Worm (Caenorhabditis elegans) whole organism, L3 larva: ENCODE results near the gene Y61A9LA.10.

Source experiments
- R02D3.7 ChIP-seq: fragments of 150-350 bp; optimal IDR thresholded peaks from 2 replicates; lab custom pipeline; 2014; ENCODE audit warnings: missing biosample characterization, missing genetic modification characterization
- ZK546.5 ChIP-seq: sonication (generic microtip); optimal IDR thresholded peaks from 2 replicates; lab custom pipeline; 2017; ENCODE audit warnings: missing biosample characterization, missing genetic modification characterization
- aly-2 ChIP-seq: fragments of 150-350 bp; optimal IDR thresholded peaks from 2 replicates; lab custom pipeline; 2014; ENCODE audit warnings: missing biosample characterization, missing genetic modification characterization
- ama-1 ChIP-seq: fragments of 150-350 bp; optimal IDR thresholded peaks from 2 replicates; lab custom pipeline; 2018
- ceh-16 ChIP-seq: sonication (generic microtip); optimal IDR thresholded peaks from 2 replicates; lab custom pipeline; 2017; ENCODE audit warnings: missing biosample characterization, missing genetic modification characterization
- ceh-28 ChIP-seq: fragments of 150-350 bp; optimal IDR thresholded peaks from 2 replicates; lab custom pipeline; 2014; ENCODE audit warnings: missing biosample characterization, missing genetic modification reagents, missing genetic modification characterization
- ceh-9 ChIP-seq: sonication (generic microtip); optimal IDR thresholded peaks from 2 replicates; lab custom pipeline; 2018; ENCODE audit warnings: missing biosample characterization, missing genetic modification characterization
- egl-27 ChIP-seq: sonication (generic microtip); optimal IDR thresholded peaks from 4 replicates; lab custom pipeline; 2017; ENCODE audit warnings: missing biosample characterization, missing genetic modification reagents, missing genetic modification characterization
- egl-5 ChIP-seq: fragments of 150-350 bp; optimal IDR thresholded peaks from 2 replicates; lab custom pipeline; 2017; ENCODE audit warnings: missing biosample characterization, missing genetic modification reagents, missing genetic modification characterization, inconsistent platforms
- elt-1 ChIP-seq: fragments of 150-350 bp; optimal IDR thresholded peaks from 2 replicates; lab custom pipeline; 2014; ENCODE audit warnings: missing biosample characterization, missing genetic modification characterization
- elt-2 ChIP-seq: sonication (generic microtip); optimal IDR thresholded peaks from 2 replicates; lab custom pipeline; 2016; ENCODE audit warnings: missing genetic modification reagents, mild to moderate bottlenecking, missing genetic modification characterization, missing compliant biosample characterization
- elt-3 ChIP-seq, 3 experiments: fragments of 150-350 bp in 1 of 3; sonication (generic microtip) in 2 of 3; optimal IDR thresholded peaks; 2 replicates in 2 of 3; 4 replicates in 1 of 3; lab custom pipeline; 2014 to 2017; ENCODE audit warnings: missing biosample characterization in 3 of 3, missing genetic modification characterization in 3 of 3
- fkh-10 ChIP-seq: sonication (generic microtip); optimal IDR thresholded peaks from 2 replicates; lab custom pipeline; 2017; ENCODE audit warnings: missing biosample characterization, missing genetic modification reagents, missing genetic modification characterization
- fkh-2 ChIP-seq: fragments of 150-350 bp; optimal IDR thresholded peaks from 2 replicates; lab custom pipeline; 2014; ENCODE audit warnings: missing biosample characterization, missing genetic modification reagents, missing genetic modification characterization
- fos-1 ChIP-seq: fragments of 150-350 bp; optimal IDR thresholded peaks from 2 replicates; lab custom pipeline; 2014; ENCODE audit warnings: missing biosample characterization, missing genetic modification characterization
- jun-1 ChIP-seq: fragments of 150-350 bp; optimal IDR thresholded peaks from 2 replicates; lab custom pipeline; 2014; ENCODE audit warnings: missing biosample characterization, missing genetic modification reagents, missing genetic modification characterization
- lin-15B ChIP-seq: fragments of 150-350 bp; optimal IDR thresholded peaks from 2 replicates; lab custom pipeline; 2014; ENCODE audit warnings: missing biosample characterization, missing genetic modification characterization
- lin-39 ChIP-seq: fragments of 150-350 bp; optimal IDR thresholded peaks from 2 replicates; lab custom pipeline; 2018; ENCODE audit warnings: missing biosample characterization, missing genetic modification reagents, missing genetic modification characterization
- lsy-12 ChIP-seq: sonication (generic microtip); optimal IDR thresholded peaks from 2 replicates; lab custom pipeline; 2016; ENCODE audit warnings: mild to moderate bottlenecking, missing genetic modification characterization, missing compliant biosample characterization
- mdl-1 ChIP-seq: fragments of 150-350 bp; optimal IDR thresholded peaks from 2 replicates; lab custom pipeline; 2014; ENCODE audit warnings: missing biosample characterization, missing genetic modification characterization
- nfya-1 ChIP-seq: sonication (generic microtip); optimal IDR thresholded peaks from 2 replicates; lab custom pipeline; 2017; ENCODE audit warnings: missing genetic modification characterization, mild to moderate bottlenecking, missing compliant biosample characterization, antibody characterized with exemption, moderate library complexity; ENCODE audit not compliant: insufficient read depth
- nhr-11 ChIP-seq: fragments of 150-350 bp; optimal IDR thresholded peaks from 2 replicates; lab custom pipeline; 2014; ENCODE audit warnings: missing biosample characterization, missing genetic modification characterization
- nhr-12 ChIP-seq: fragments of 150-350 bp; optimal IDR thresholded peaks from 2 replicates; lab custom pipeline; 2014; ENCODE audit warnings: missing biosample characterization, missing genetic modification characterization
- nhr-23 ChIP-seq: fragments of 150-350 bp; optimal IDR thresholded peaks from 2 replicates; lab custom pipeline; 2014; ENCODE audit warnings: missing biosample characterization, missing genetic modification reagents, missing genetic modification characterization
- nhr-237 ChIP-seq: fragments of 150-350 bp; optimal IDR thresholded peaks from 2 replicates; lab custom pipeline; 2014; ENCODE audit warnings: missing biosample characterization, missing genetic modification characterization
- nhr-25 ChIP-seq: sonication (generic microtip); optimal IDR thresholded peaks from 2 replicates; lab custom pipeline; 2017; ENCODE audit warnings: missing biosample characterization, missing genetic modification characterization
- nhr-28 ChIP-seq: fragments of 150-350 bp; optimal IDR thresholded peaks from 2 replicates; lab custom pipeline; 2014; ENCODE audit warnings: missing biosample characterization, missing genetic modification characterization
- nhr-43 ChIP-seq: sonication (generic microtip); optimal IDR thresholded peaks from 2 replicates; lab custom pipeline; 2016; ENCODE audit warnings: mild to moderate bottlenecking, missing genetic modification characterization, missing compliant biosample characterization; ENCODE audit not compliant: poor library complexity, severe bottlenecking
- nhr-67 ChIP-seq: fragments of 150-350 bp; optimal IDR thresholded peaks from 2 replicates; lab custom pipeline; 2014; ENCODE audit warnings: missing biosample characterization, missing genetic modification characterization
- nhr-76 ChIP-seq: fragments of 150-350 bp; sonication (generic microtip); optimal IDR thresholded peaks from 5 replicates; lab custom pipeline; 2014; ENCODE audit warnings: missing biosample characterization, missing genetic modification characterization
- nhr-77 ChIP-seq: fragments of 150-350 bp; optimal IDR thresholded peaks from 2 replicates; lab custom pipeline; 2014; ENCODE audit warnings: missing biosample characterization, missing genetic modification characterization
- pha-4 ChIP-seq: fragments of 150-350 bp; optimal IDR thresholded peaks from 2 replicates; lab custom pipeline; 2014; ENCODE audit warnings: missing biosample characterization, missing genetic modification reagents, missing genetic modification characterization
- pqm-1 ChIP-seq: fragments of 150-350 bp; optimal IDR thresholded peaks from 2 replicates; lab custom pipeline; 2017; ENCODE audit warnings: missing biosample characterization, missing genetic modification characterization, inconsistent platforms
- sea-2 ChIP-seq: fragments of 150-350 bp; sonication (generic microtip); optimal IDR thresholded peaks from 4 replicates; lab custom pipeline; 2014; ENCODE audit warnings: missing biosample characterization, missing genetic modification reagents, missing genetic modification characterization
- skn-1 ChIP-seq: fragments of 150-350 bp; optimal IDR thresholded peaks from 2 replicates; lab custom pipeline; 2014; ENCODE audit warnings: missing biosample characterization, missing genetic modification characterization
- tbx-2 ChIP-seq: sonication (generic microtip); optimal IDR thresholded peaks from 2 replicates; lab custom pipeline; 2016; ENCODE audit warnings: mild to moderate bottlenecking, missing genetic modification characterization, missing compliant biosample characterization
- unc-39 ChIP-seq: sonication (generic microtip); optimal IDR thresholded peaks from 4 replicates; lab custom pipeline; 2017; ENCODE audit warnings: missing biosample characterization, missing genetic modification characterization
- zag-1 ChIP-seq: fragments of 150-350 bp; optimal IDR thresholded peaks from 2 replicates; lab custom pipeline; 2014; ENCODE audit warnings: missing biosample characterization, missing genetic modification characterization
- ztf-11 ChIP-seq: fragments of 150-350 bp; optimal IDR thresholded peaks from 2 replicates; lab custom pipeline; 2014; ENCODE audit warnings: missing biosample characterization, missing genetic modification characterization
- ztf-4 ChIP-seq: fragments of 150-350 bp; optimal IDR thresholded peaks from 2 replicates; lab custom pipeline; 2014; ENCODE audit warnings: missing biosample characterization, missing genetic modification characterization

The Y61A9LA.10 gene

DNA sequence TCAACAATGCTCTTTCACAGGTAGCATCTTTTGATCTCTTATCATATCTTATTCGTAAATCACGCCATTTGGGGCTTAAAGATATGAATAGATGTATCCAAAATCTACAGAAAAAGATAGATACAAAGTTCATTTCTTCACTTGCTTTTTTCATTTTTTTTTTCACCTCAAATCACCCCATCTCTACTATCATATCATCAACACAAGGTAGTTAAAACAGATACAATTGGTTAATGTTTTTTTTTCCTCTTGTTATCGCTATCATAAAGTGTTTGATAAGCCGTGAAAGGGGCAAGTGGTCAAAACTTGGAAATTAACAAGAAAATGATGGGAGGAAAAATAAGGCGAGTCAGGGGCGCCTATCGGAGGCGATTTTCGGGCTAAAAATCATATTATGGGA lies 14.7 kb upstream of the Y61A9LA.10 start:
- TF ChIP-seq pqm-1 = peak; percentile 48
- no peak for TF ChIP-seq fos-1
- TF ChIP-seq R02D3.7 (tag; lab: Kevin White, UChicago) = peak; percentile 21
- peak in 2 of 3 experiments; percentile 89 to 96 for TF ChIP-seq elt-3 (tag; optimal IDR thresholded peaks at IDR 0.05; lab: Kevin White, UChicago)
- TF ChIP-seq nhr-43 = peak; percentile 15
- TF ChIP-seq fkh-10 = no peak
- peak; percentile 10 for TF ChIP-seq nhr-25 (tag; lab: Kevin White, UChicago)
- peak; percentile 77 for TF ChIP-seq elt-2 (tag; lab: Kevin White, UChicago)

DNA sequence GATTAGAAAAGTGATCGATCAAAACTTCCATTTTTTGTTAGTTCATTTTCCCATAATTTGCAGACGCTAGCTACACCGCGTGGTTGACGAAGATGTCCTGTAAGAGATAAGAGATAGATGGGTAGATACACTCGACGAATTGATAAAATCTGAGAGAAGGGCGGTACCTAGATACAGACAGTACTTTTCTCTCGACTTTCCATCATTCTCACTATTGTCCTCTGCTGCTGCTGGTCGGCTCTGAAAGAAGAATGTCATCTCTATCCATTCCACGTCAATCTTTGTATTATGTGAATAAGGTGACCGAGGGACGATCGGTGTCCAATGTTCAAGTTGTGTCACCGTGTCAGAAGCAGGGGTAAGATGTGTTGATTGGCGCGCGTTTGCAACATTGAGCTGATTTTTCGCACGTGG lies 12.9 kb upstream of the Y61A9LA.10 start, which contains the start of gene pmt-2:
Gene pmt-2 (plus strand): TSS at position 64 of the 414 bp plus-strand sequence.
- no peak for TF ChIP-seq lin-15B (tag; lab: Kevin White, UChicago)
- TF ChIP-seq lin-39 (tag; lab: Kevin White, UChicago) = no peak
- TF ChIP-seq egl-5 = no peak
- TF ChIP-seq ama-1 (lab: Kevin White, UChicago) = no peak
- TF ChIP-seq aly-2 (tag; lab: Kevin White, UChicago) = no peak
- no peak for TF ChIP-seq nhr-43
- TF ChIP-seq ceh-9 (tag; lab: Kevin White, UChicago) = no peak
- TF ChIP-seq fkh-2 (tag; lab: Kevin White, UChicago) = no peak
- peak in 1 of 3 experiments; percentile 54 for TF ChIP-seq elt-3 (tag; optimal IDR thresholded peaks at IDR 0.05; lab: Kevin White, UChicago)
- TF ChIP-seq sea-2 (GFP tag; lab: Kevin White, UChicago) = no peak
- peak; percentile 32 for TF ChIP-seq elt-2 (tag; lab: Kevin White, UChicago)
- TF ChIP-seq nhr-11 = no peak
- TF ChIP-seq R02D3.7 (tag; lab: Kevin White, UChicago) = no peak
- TF ChIP-seq ztf-4 = no peak
- no peak for TF ChIP-seq unc-39 (tag; lab: Kevin White, UChicago)
- no peak for TF ChIP-seq lsy-12 (tag; lab: Kevin White, UChicago)
- no peak for TF ChIP-seq nhr-28 (tag; lab: Kevin White, UChicago)
- TF ChIP-seq ZK546.5 = no peak
- no peak for TF ChIP-seq ceh-28 (tag; lab: Kevin White, UChicago)
- peak; percentile 1 for TF ChIP-seq nfya-1
- no peak for TF ChIP-seq nhr-237
- TF ChIP-seq nhr-25 (tag; lab: Kevin White, UChicago) = peak; percentile 83
- TF ChIP-seq jun-1 (tag; lab: Kevin White, UChicago) = no peak
- TF ChIP-seq elt-1 (tag; lab: Kevin White, UChicago) = peak; percentile 99
- no peak for TF ChIP-seq ztf-11 (tag; lab: Kevin White, UChicago)
- TF ChIP-seq egl-27 = no peak
- TF ChIP-seq zag-1 (tag; lab: Kevin White, UChicago) = no peak
- TF ChIP-seq nhr-76 (tag; lab: Kevin White, UChicago) = no peak
- no peak for TF ChIP-seq nhr-67 (tag; lab: Kevin White, UChicago)
- no peak for TF ChIP-seq nhr-12
- TF ChIP-seq nhr-23 (tag; lab: Kevin White, UChicago) = peak; percentile 46
- TF ChIP-seq mdl-1 (tag; lab: Kevin White, UChicago) = no peak
- no peak for TF ChIP-seq nhr-77 (tag; lab: Kevin White, UChicago)
- TF ChIP-seq skn-1 (tag; lab: Kevin White, UChicago) = no peak
- TF ChIP-seq ceh-16 (tag; lab: Kevin White, UChicago) = no peak
- TF ChIP-seq pha-4 = no peak
- no peak for TF ChIP-seq tbx-2 (tag; lab: Kevin White, UChicago)

DNA sequence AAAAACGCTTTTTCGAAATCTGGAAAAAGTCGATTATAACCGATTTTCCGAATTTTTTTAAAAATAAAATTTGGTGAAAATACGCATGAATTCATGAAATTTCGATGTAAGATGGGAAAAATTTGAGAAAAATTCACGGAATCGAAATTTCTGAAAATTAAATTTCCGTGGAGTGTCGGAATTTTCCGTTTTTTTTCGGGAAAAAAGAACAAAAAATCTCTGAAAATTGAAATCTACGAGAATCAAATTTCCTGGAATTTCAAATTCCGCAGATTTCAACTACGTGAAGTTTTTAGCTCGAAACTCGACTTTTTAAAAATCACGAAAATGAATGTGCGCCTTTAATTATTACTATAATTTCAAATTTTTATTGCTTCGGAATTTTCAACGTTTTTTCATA lies 10.7 kb upstream of the Y61A9LA.10 start:
- TF ChIP-seq fkh-10 (peak; percentile 48), nfya-1 (no peak), pqm-1 (no peak)

DNA sequence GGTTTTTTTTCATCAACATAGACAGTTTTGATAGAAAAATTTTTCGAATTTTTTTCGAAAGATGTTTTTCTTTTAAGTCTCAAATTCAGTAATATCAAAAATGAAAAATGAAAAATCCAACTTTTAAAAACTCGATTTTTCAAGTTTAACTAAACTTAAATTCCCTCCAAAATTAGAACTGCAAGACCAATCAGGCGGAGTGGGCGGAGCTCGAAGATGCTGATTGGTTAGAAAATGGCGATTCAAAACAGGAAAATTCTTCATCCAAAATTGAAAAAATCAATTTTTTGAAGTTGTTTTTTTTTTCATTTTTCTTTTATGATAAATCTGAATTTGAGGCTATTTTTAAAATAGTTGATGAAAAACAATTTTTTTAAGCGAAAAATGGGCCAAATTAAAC lies 9.1 kb upstream of the Y61A9LA.10 start:
- peak; percentile 98 for TF ChIP-seq nfya-1
- TF ChIP-seq fos-1 = no peak
